Fruit fly (Drosophila melanogaster) whole organism, embryonic: ENCODE measurements around the gene CG5104.
A peak's percentile ranks its signal among the peaks of the same experiment; 100 is the strongest.

Experiments
- CG10147 ChIP-seq: fragments of 200-800 bp; sonication (Bioruptor generic); optimal IDR thresholded peaks from 2 replicates; lab custom pipeline; 2019; ENCODE audit warnings: missing biosample characterization, mild to moderate bottlenecking, missing genetic modification characterization, moderate library complexity
- CG10209 ChIP-seq: fragments of 200-800 bp; sonication (Bioruptor generic); optimal IDR thresholded peaks from 3 replicates; lab custom pipeline; 2017; ENCODE audit warnings: missing biosample characterization, mild to moderate bottlenecking, missing genetic modification characterization, missing genetic modification reagents
- CG11504 ChIP-seq: fragments of 200-800 bp; sonication (Bioruptor generic); optimal IDR thresholded peaks from 3 replicates; lab custom pipeline; 2019; ENCODE audit warnings: missing biosample characterization, mild to moderate bottlenecking, missing genetic modification characterization, moderate library complexity
- CG11696 ChIP-seq: fragments of 200-800 bp; sonication (Bioruptor generic); IDR thresholded peaks from 2 replicates; pipeline ENCODE4 v1.3.6; 2022; ENCODE audit warnings: missing biosample characterization, missing genetic modification characterization
- CG13123 ChIP-seq: fragments of 200-800 bp; sonication (Bioruptor generic); optimal IDR thresholded peaks from 2 replicates; lab custom pipeline; 2016; ENCODE audit warnings: missing biosample characterization, missing genetic modification characterization
- CG13296 ChIP-seq: fragments of 200-800 bp; sonication (Bioruptor generic); optimal IDR thresholded peaks from 3 replicates; lab custom pipeline; 2018; ENCODE audit warnings: missing biosample characterization, mild to moderate bottlenecking, missing genetic modification characterization
- CG15011 ChIP-seq: fragments of 200-800 bp; sonication (Bioruptor generic); optimal IDR thresholded peaks from 3 replicates; lab custom pipeline; 2018; ENCODE audit warnings: missing biosample characterization, mild to moderate bottlenecking, missing genetic modification characterization
- CG15269 ChIP-seq: fragments of 200-800 bp; sonication (Bioruptor generic); optimal IDR thresholded peaks from 2 replicates; lab custom pipeline; 2018; ENCODE audit warnings: missing biosample characterization, mild to moderate bottlenecking, missing genetic modification characterization, moderate library complexity
- CG17568 ChIP-seq: fragments of 200-800 bp; sonication (Bioruptor generic); optimal IDR thresholded peaks from 2 replicates; lab custom pipeline; 2018; ENCODE audit warnings: missing biosample characterization, mild to moderate bottlenecking, missing genetic modification characterization, moderate library complexity
- CG2678 ChIP-seq: fragments of 200-800 bp; sonication (Bioruptor generic); optimal IDR thresholded peaks from 3 replicates; lab custom pipeline; 2019; ENCODE audit warnings: missing biosample characterization, mild to moderate bottlenecking, missing genetic modification characterization, moderate library complexity
- CG2712 ChIP-seq: fragments of 200-800 bp; optimal IDR thresholded peaks from 3 replicates; lab custom pipeline; 2019; ENCODE audit warnings: missing biosample characterization, mild to moderate bottlenecking, missing genetic modification characterization, moderate library complexity
- CG30403 ChIP-seq: fragments of 200-800 bp; sonication (Bioruptor generic); optimal IDR thresholded peaks from 3 replicates; lab custom pipeline; 2016; ENCODE audit warnings: missing biosample characterization, missing genetic modification characterization
- CG32532 ChIP-seq: fragments of 200-800 bp; sonication (Bioruptor generic); IDR thresholded peaks from 2 replicates; pipeline ENCODE4 v1.3.6; 2022; ENCODE audit warnings: missing biosample characterization, missing genetic modification characterization
- CG3281 ChIP-seq: fragments of 200-800 bp; sonication (Bioruptor generic); optimal IDR thresholded peaks from 3 replicates; lab custom pipeline; 2017; ENCODE audit warnings: missing biosample characterization, mild to moderate bottlenecking, missing genetic modification characterization
- CG42726 ChIP-seq: fragments of 200-800 bp; sonication (Bioruptor generic); IDR thresholded peaks from 2 replicates; pipeline ENCODE4 v1.3.6; 2022; ENCODE audit warnings: missing biosample characterization, missing genetic modification characterization; ENCODE audit not compliant: partially characterized antibody
- CG4617 ChIP-seq: fragments of 200-800 bp; sonication (Bioruptor generic); optimal IDR thresholded peaks from 3 replicates; lab custom pipeline; 2016; ENCODE audit warnings: missing biosample characterization, missing genetic modification characterization, borderline replicate concordance
- CG6689 ChIP-seq: fragments of 200-800 bp; sonication (Bioruptor generic); IDR thresholded peaks from 2 replicates; pipeline ENCODE4 v1.3.6; 2022; ENCODE audit warnings: missing biosample characterization, missing genetic modification characterization
- CG6854 ChIP-seq: fragments of 200-800 bp; sonication (Bioruptor generic); optimal IDR thresholded peaks from 3 replicates; lab custom pipeline; 2017; ENCODE audit warnings: missing biosample characterization, mild to moderate bottlenecking, missing genetic modification characterization
- CG7556 ChIP-seq: fragments of 200-800 bp; sonication (Bioruptor generic); optimal IDR thresholded peaks from 2 replicates; lab custom pipeline; 2017; ENCODE audit warnings: missing biosample characterization, mild to moderate bottlenecking, missing genetic modification characterization
- CG7786 ChIP-seq: fragments of 200-800 bp; sonication (Bioruptor generic); optimal IDR thresholded peaks from 2 replicates; lab custom pipeline; 2016; ENCODE audit warnings: missing biosample characterization, missing genetic modification characterization
- CG8924 ChIP-seq: fragments of 200-800 bp; optimal IDR thresholded peaks from 3 replicates; lab custom pipeline; 2019; ENCODE audit warnings: missing biosample characterization, mild to moderate bottlenecking, missing genetic modification characterization, moderate library complexity
- CoRest ChIP-seq: fragments of 200-800 bp; sonication (Bioruptor generic); optimal IDR thresholded peaks from 3 replicates; lab custom pipeline; 2018; ENCODE audit warnings: missing biosample characterization, mild to moderate bottlenecking, missing genetic modification characterization, moderate library complexity
- Dek ChIP-seq: fragments of 200-800 bp; sonication (Bioruptor generic); optimal IDR thresholded peaks from 3 replicates; lab custom pipeline; 2019; ENCODE audit warnings: missing biosample characterization, mild to moderate bottlenecking, missing genetic modification characterization, moderate library complexity
- E2f2 ChIP-seq: fragments of 200-800 bp; sonication (Bioruptor generic); IDR thresholded peaks from 2 replicates; pipeline ENCODE4 v1.3.6; 2022; ENCODE audit warnings: missing biosample characterization, missing genetic modification characterization
- Hand ChIP-seq: fragments of 200-800 bp; sonication (Bioruptor generic); optimal IDR thresholded peaks from 2 replicates; lab custom pipeline; 2017; ENCODE audit warnings: mild to moderate bottlenecking, missing biosample characterization, missing genetic modification reagents, missing genetic modification characterization
- Hey ChIP-seq: fragments of 200-800 bp; sonication (Bioruptor generic); optimal IDR thresholded peaks from 3 replicates; lab custom pipeline; 2018; ENCODE audit warnings: missing biosample characterization, mild to moderate bottlenecking, missing genetic modification characterization
- Med ChIP-seq: fragments of 200-800 bp; sonication (Bioruptor generic); peaks from one replicate; lab custom pipeline; 2016; ENCODE audit warnings: missing biosample characterization, missing genetic modification characterization, mild to moderate bottlenecking, inconsistent platforms, moderate library complexity
- NK7.1 ChIP-seq: fragments of 200-800 bp; sonication (Bioruptor generic); optimal IDR thresholded peaks from 3 replicates; lab custom pipeline; 2016; ENCODE audit warnings: missing biosample characterization, missing genetic modification characterization
- Oli ChIP-seq: fragments of 200-800 bp; sonication (Bioruptor generic); optimal IDR thresholded peaks from 2 replicates; lab custom pipeline; 2018; ENCODE audit warnings: missing biosample characterization, mild to moderate bottlenecking, missing genetic modification characterization, moderate library complexity
- PHDP ChIP-seq: fragments of 200-800 bp; sonication (Bioruptor generic); optimal IDR thresholded peaks from 3 replicates; lab custom pipeline; 2018; ENCODE audit warnings: missing biosample characterization, mild to moderate bottlenecking, missing genetic modification characterization, moderate library complexity
- Pdp1 ChIP-seq, 2 experiments: fragments of 200-800 bp; sonication (Bioruptor generic); optimal IDR thresholded peaks; 3 replicates each; lab custom pipeline; 2016; ENCODE audit warnings: missing biosample characterization in 2 of 2, missing genetic modification characterization in 2 of 2, mild to moderate bottlenecking in 1 of 2, moderate library complexity in 1 of 2
- Sox102F ChIP-seq: fragments of 200-800 bp; sonication (Bioruptor generic); optimal IDR thresholded peaks from 2 replicates; lab custom pipeline; 2018; ENCODE audit warnings: missing biosample characterization, mild to moderate bottlenecking, missing genetic modification characterization, moderate library complexity
- Usf ChIP-seq: fragments of 200-800 bp; sonication (Bioruptor generic); optimal IDR thresholded peaks from 2 replicates; lab custom pipeline; 2017; ENCODE audit warnings: missing genotype, missing biosample characterization, missing genetic modification characterization
- YL-1 ChIP-seq: fragments of 200-800 bp; sonication (Bioruptor generic); optimal IDR thresholded peaks from 3 replicates; lab custom pipeline; 2017; ENCODE audit warnings: missing biosample characterization, mild to moderate bottlenecking, missing genetic modification characterization
- ap ChIP-seq: fragments of 200-800 bp; sonication (Bioruptor generic); IDR thresholded peaks from 2 replicates; pipeline ENCODE4 v1.3.6; 2022; ENCODE audit warnings: missing biosample characterization, missing genetic modification characterization
- cas ChIP-seq: fragments of 200-800 bp; sonication (Bioruptor generic); IDR thresholded peaks from 2 replicates; pipeline ENCODE4 v1.3.6; 2022; ENCODE audit warnings: missing biosample characterization, missing genetic modification characterization
- chn ChIP-seq: fragments of 200-800 bp; sonication (Bioruptor generic); optimal IDR thresholded peaks from 2 replicates; lab custom pipeline; 2016; ENCODE audit warnings: missing biosample characterization, missing genetic modification characterization
- crc ChIP-seq: fragments of 200-800 bp; sonication (Bioruptor generic); optimal IDR thresholded peaks from 2 replicates; lab custom pipeline; 2016; ENCODE audit warnings: missing biosample characterization, missing genetic modification characterization
- dysf ChIP-seq: fragments of 200-800 bp; sonication (Bioruptor generic); IDR thresholded peaks from 3 replicates; pipeline ENCODE4 v1.3.6; 2022; ENCODE audit warnings: missing biosample characterization, missing genetic modification characterization
- eyg ChIP-seq: fragments of 200-800 bp; sonication (Bioruptor generic); optimal IDR thresholded peaks from 3 replicates; lab custom pipeline; 2016; ENCODE audit warnings: missing biosample characterization, missing genetic modification characterization
- gem ChIP-seq: fragments of 200-800 bp; sonication (Bioruptor generic); optimal IDR thresholded peaks from 2 replicates; lab custom pipeline; 2019; ENCODE audit warnings: missing biosample characterization, mild to moderate bottlenecking, missing genetic modification characterization, moderate library complexity
- grau ChIP-seq: fragments of 200-800 bp; optimal IDR thresholded peaks from 3 replicates; lab custom pipeline; 2019; ENCODE audit warnings: missing biosample characterization, mild to moderate bottlenecking, missing genetic modification characterization, moderate library complexity
- lab ChIP-seq: fragments of 200-800 bp; sonication (Bioruptor generic); optimal IDR thresholded peaks from 3 replicates; lab custom pipeline; 2017; ENCODE audit warnings: missing biosample characterization, missing genetic modification characterization, mild to moderate bottlenecking, moderate library complexity, missing genetic modification reagents
- lilli ChIP-seq: fragments of 200-800 bp; sonication (Bioruptor generic); optimal IDR thresholded peaks from 3 replicates; lab custom pipeline; 2016; ENCODE audit warnings: missing biosample characterization, missing genetic modification characterization
- nerfin-2 ChIP-seq: fragments of 200-800 bp; sonication (Bioruptor generic); IDR thresholded peaks from 2 replicates; pipeline ENCODE4 v1.3.6; 2022; ENCODE audit warnings: missing biosample characterization, missing genetic modification characterization; ENCODE audit not compliant: partially characterized antibody
- org-1 ChIP-seq: fragments of 200-800 bp; sonication (Bioruptor generic); optimal IDR thresholded peaks from 2 replicates; lab custom pipeline; 2017; ENCODE audit warnings: missing biosample characterization, missing genetic modification characterization
- pfk ChIP-seq: fragments of 200-800 bp; sonication (Bioruptor generic); optimal IDR thresholded peaks from 2 replicates; lab custom pipeline; 2018; ENCODE audit warnings: missing biosample characterization, mild to moderate bottlenecking, missing genetic modification characterization, moderate library complexity
- phol ChIP-seq: fragments of 200-800 bp; sonication (Bioruptor generic); optimal IDR thresholded peaks from 3 replicates; lab custom pipeline; 2018; ENCODE audit warnings: missing biosample characterization, mild to moderate bottlenecking, missing genetic modification characterization, moderate library complexity
- prd ChIP-seq, 3 experiments: fragments of >200 bp in 2 of 3; fragments of 200-800 bp in 1 of 3; sonication (Bioruptor generic) in 1 of 3; optimal IDR thresholded peaks in 2 of 3; IDR thresholded peaks in 1 of 3; 2 replicates in 2 of 3; 3 replicates in 1 of 3; pipeline versions ENCODE4 v1.3.6 to Lab custom; 2017 to 2022; ENCODE audit warnings: missing biosample characterization in 1 of 3, missing genetic modification characterization in 1 of 3
- row ChIP-seq: fragments of 200-800 bp; sonication (Bioruptor generic); IDR thresholded peaks from 3 replicates; pipeline ENCODE4 v1.3.6; 2022; ENCODE audit warnings: missing biosample characterization, missing genetic modification characterization

Gene CG5104

dm6 chr3L:20494262-20494601, 26.6 kb upstream of the CG5104 start (continued):
- no peak for TF ChIP-seq dysf (GFP tag; lab: Robert Waterston, UW)
- peak; percentile 62 for TF ChIP-seq CG3281 (GFP tag; lab: Kevin White, UChicago)
- peak; percentile 11 for TF ChIP-seq crc (GFP tag; lab: Kevin White, UChicago)
- TF ChIP-seq CG42726 (GFP tag; lab: Robert Waterston, UW): no peak
- peak; percentile 32 for TF ChIP-seq CG2712 (tag; lab: Kevin White, UChicago)
- no peak for TF ChIP-seq chn (GFP tag; lab: Kevin White, UChicago)
- no peak for TF ChIP-seq YL-1 (GFP tag; lab: Kevin White, UChicago)
- TF ChIP-seq Hey: no peak
- no peak for TF ChIP-seq CG6854 (GFP tag; lab: Kevin White, UChicago)
- peak; percentile 4 for TF ChIP-seq CG10147 (GFP tag; lab: Kevin White, UChicago)
- TF ChIP-seq cas (GFP tag; lab: Robert Waterston, UW): no peak
- no peak; the same call in 1 of the 2 replicates for TF ChIP-seq CG32532 (GFP tag; lab: Robert Waterston, UW)
- TF ChIP-seq prd (optimal IDR thresholded peaks at IDR 0.05; lab: Kevin White, UChicago): no peak
- no peak for TF ChIP-seq prd (GFP tag; IDR thresholded peaks at IDR 0.05; lab: Robert Waterston, UW)
- TF ChIP-seq lab (GFP tag; lab: Kevin White, UChicago): peak; percentile 64
- TF ChIP-seq nerfin-2 (GFP tag; lab: Robert Waterston, UW): no peak
- peak; percentile 43 for TF ChIP-seq CG15269 (tag; lab: Kevin White, UChicago)
- TF ChIP-seq CG11696 (GFP tag; lab: Robert Waterston, UW): peak; percentile 63; the same call in 1 of the 2 replicates
- peak; percentile 63 for TF ChIP-seq CG2678
- TF ChIP-seq Sox102F (GFP tag; lab: Kevin White, UChicago): peak; percentile 39
- TF ChIP-seq CoRest (tag; lab: Kevin White, UChicago): peak; percentile 62
- TF ChIP-seq CG6689 (GFP tag; lab: Robert Waterston, UW): 0 out of 2 replicates have a peak, but pooled peaks have one; percentile 24
- peak; percentile 30 for TF ChIP-seq CG8924 (tag; lab: Kevin White, UChicago)
- TF ChIP-seq row: peak; percentile 46
- TF ChIP-seq CG13296: peak; percentile 6
- TF ChIP-seq phol (tag; lab: Kevin White, UChicago): peak; percentile 21
- peak; percentile 29 for TF ChIP-seq CG30403 (GFP tag; lab: Kevin White, UChicago)
- peak; percentile 64 for TF ChIP-seq Med (GFP tag; lab: Kevin White, UChicago)
- peak; percentile 21 for TF ChIP-seq Hand
- TF ChIP-seq CG10209: peak; percentile 35
- no peak for TF ChIP-seq CG13123 (GFP tag; lab: Kevin White, UChicago)
- TF ChIP-seq CG7786 (GFP tag; lab: Kevin White, UChicago): peak; percentile 3
- no peak for TF ChIP-seq CG17568 (GFP tag; lab: Kevin White, UChicago)
- TF ChIP-seq Pdp1 (GFP tag; optimal IDR thresholded peaks at IDR 0.05; lab: Kevin White, UChicago): peak in 1 of 2 experiments; percentile 2
- no peak for TF ChIP-seq eyg (GFP tag; lab: Kevin White, UChicago)
- no peak for TF ChIP-seq ap
- TF ChIP-seq Oli: peak; percentile 5
- peak; percentile 65 for TF ChIP-seq gem (tag; lab: Kevin White, UChicago)
- peak; percentile 7 for TF ChIP-seq CG7556 (GFP tag; lab: Kevin White, UChicago)
- TF ChIP-seq grau (tag; lab: Kevin White, UChicago): peak; percentile 54
- no peak for TF ChIP-seq NK7.1 (GFP tag; lab: Kevin White, UChicago)
- no peak for TF ChIP-seq CG15011 (GFP tag; lab: Kevin White, UChicago)
- TF ChIP-seq E2f2 (GFP tag; lab: Robert Waterston, UW): no peak
- peak; percentile 48 for TF ChIP-seq PHDP (tag; lab: Kevin White, UChicago)
- no peak for TF ChIP-seq org-1
- TF ChIP-seq pfk (GFP tag; lab: Kevin White, UChicago): no peak
- TF ChIP-seq CG11504: peak; percentile 41
- peak; percentile 25 for TF ChIP-seq lilli (GFP tag; lab: Kevin White, UChicago)
- no peak for TF ChIP-seq CG4617 (GFP tag; lab: Kevin White, UChicago)
- TF ChIP-seq Dek (tag; lab: Kevin White, UChicago): peak; percentile 30
- TF ChIP-seq Usf: no peak
